Worm (Caenorhabditis elegans): ENCODE results near the gene col-13.

The col-13 gene

ce11 chrV:10466607-10467092, 44.9 kb upstream of the col-13 start (continued):
- TF ChIP-seq ceh-45 (GFP tag; IDR thresholded peaks at IDR 0.05) (no peak), npax-4 (tag; optimal IDR thresholded peaks at IDR 0.05) (no peak), sox-2 (GFP tag; IDR thresholded peaks at IDR 0.05) (peak; percentile 8; the same call in 1 of the 2 replicates), odd-2 (tag; optimal IDR thresholded peaks at IDR 0.05) (no peak), unc-3 (GFP tag; conservative IDR thresholded peaks at IDR 0.05) (no peak), unc-3 (tag; optimal IDR thresholded peaks at IDR 0.05) (no peak), K09A11.1 (tag; optimal IDR thresholded peaks at IDR 0.05; ENCODE audit: insufficient read depth) (no peak), hlh-6 (tag; optimal IDR thresholded peaks at IDR 0.05) (no peak), gmeb-2 (tag; optimal IDR thresholded peaks at IDR 0.05) (no peak)

- no peak for TF ChIP-seq pha-4 (tag; optimal IDR thresholded peaks at IDR 0.05)
- TF ChIP-seq ceh-19 (GFP tag; optimal IDR thresholded peaks at IDR 0.05) = no peak
- no peak for TF ChIP-seq ahr-1 (tag; optimal IDR thresholded peaks at IDR 0.05)
- no peak for TF ChIP-seq C08G9.2 (tag; optimal IDR thresholded peaks at IDR 0.05)
- TF ChIP-seq T23F11.4 (GFP tag; optimal IDR thresholded peaks at IDR 0.05) = no peak
- no peak for TF ChIP-seq ceh-45 (GFP tag; IDR thresholded peaks at IDR 0.05)
- no peak for TF ChIP-seq ceh-34 (tag; optimal IDR thresholded peaks at IDR 0.05)
- no peak for TF ChIP-seq ceh-14 (tag; optimal IDR thresholded peaks at IDR 0.05)
- TF ChIP-seq ceh-2 (tag; optimal IDR thresholded peaks at IDR 0.05) = no peak
- TF ChIP-seq ceh-18 (tag; optimal IDR thresholded peaks at IDR 0.05) = no peak
- TF ChIP-seq eyg-1 (tag; optimal IDR thresholded peaks at IDR 0.05) = no peak
- TF ChIP-seq lim-6 (tag; optimal IDR thresholded peaks at IDR 0.05) = no peak
- no peak for TF ChIP-seq pros-1 (tag; optimal IDR thresholded peaks at IDR 0.05)
- no peak for TF ChIP-seq ceh-6 (GFP tag; optimal IDR thresholded peaks at IDR 0.05)
- TF ChIP-seq ceh-48 (tag; optimal IDR thresholded peaks at IDR 0.05) = no peak
- TF ChIP-seq hlh-6 (tag; optimal IDR thresholded peaks at IDR 0.05) = no peak
- TF ChIP-seq nhr-11 (tag; optimal IDR thresholded peaks at IDR 0.05) = no peak
Observed at ce11 chrV:10465478-10465877, 43.8 kb upstream of the col-13 start.

ce11 chrV:10464746-10465145, 43.0 kb upstream of the col-13 start:
- TF ChIP-seq C08G9.2 (tag; optimal IDR thresholded peaks at IDR 0.05) (no peak), ceh-45 (GFP tag; IDR thresholded peaks at IDR 0.05) (no peak), ttx-3 (tag; optimal IDR thresholded peaks at IDR 0.05) (no peak), dmd-4 (tag; optimal IDR thresholded peaks at IDR 0.05; ENCODE audit: borderline replicate concordance) (no peak), hlh-15 (tag; optimal IDR thresholded peaks at IDR 0.05) (no peak), F13H6.1 (tag; optimal IDR thresholded peaks at IDR 0.05) (no peak), nhr-11 (tag; optimal IDR thresholded peaks at IDR 0.05) (no peak), K02D7.2 (tag; optimal IDR thresholded peaks at IDR 0.05) (no peak), eyg-1 (tag; optimal IDR thresholded peaks at IDR 0.05) (no peak), nhr-232 (tag; optimal IDR thresholded peaks at IDR 0.05) (no peak), ceh-30 (tag; optimal IDR thresholded peaks at IDR 0.05) (no peak), pha-4 (tag; optimal IDR thresholded peaks at IDR 0.05) (no peak), C38D4.7 (GFP tag; optimal IDR thresholded peaks at IDR 0.05) (no peak), ceh-24 (tag; optimal IDR thresholded peaks at IDR 0.05) (no peak)

- no peak for TF ChIP-seq ceh-2 (tag; optimal IDR thresholded peaks at IDR 0.05)
- no peak for TF ChIP-seq gmeb-2 (tag; optimal IDR thresholded peaks at IDR 0.05)
- TF ChIP-seq sox-4 (tag; optimal IDR thresholded peaks at IDR 0.05) = no peak
- no peak for TF ChIP-seq hlh-30 (tag; optimal IDR thresholded peaks at IDR 0.05; ENCODE audit: insufficient read depth)
- no peak for TF ChIP-seq sox-2 (GFP tag; IDR thresholded peaks at IDR 0.05)
- no peak for TF ChIP-seq dve-1 (tag; optimal IDR thresholded peaks at IDR 0.05)
- TF ChIP-seq T23F11.4 (GFP tag; optimal IDR thresholded peaks at IDR 0.05) = no peak
- no peak for TF ChIP-seq pat-9 (tag; optimal IDR thresholded peaks at IDR 0.05)
- TF ChIP-seq ceh-9 (tag; optimal IDR thresholded peaks at IDR 0.05) = no peak
- TF ChIP-seq ceh-14 (tag; optimal IDR thresholded peaks at IDR 0.05) = no peak
- TF ChIP-seq che-1 (tag; optimal IDR thresholded peaks at IDR 0.05) = no peak
- no peak for TF ChIP-seq ceh-31 (tag; optimal IDR thresholded peaks at IDR 0.05)
- no peak for TF ChIP-seq ceh-48 (tag; optimal IDR thresholded peaks at IDR 0.05)
- no peak for TF ChIP-seq fax-1 (tag; optimal IDR thresholded peaks at IDR 0.05)
- no peak for TF ChIP-seq nhr-232 (tag; optimal IDR thresholded peaks at IDR 0.05)
- no peak for TF ChIP-seq tbx-2 (tag; optimal IDR thresholded peaks at IDR 0.05)
- no peak for TF ChIP-seq ama-1 (optimal IDR thresholded peaks at IDR 0.05)
- TF ChIP-seq dmd-4 (tag; optimal IDR thresholded peaks at IDR 0.05; ENCODE audit: borderline replicate concordance) = no peak
- TF ChIP-seq Y22D7AL.16 (tag; optimal IDR thresholded peaks at IDR 0.05) = no peak
- no peak for TF ChIP-seq rnt-1 (tag; optimal IDR thresholded peaks at IDR 0.05)
Observed at ce11 chrV:10464160-10464559, 42.5 kb upstream of the col-13 start.

All from whole organism, late embryonic.